Fruit fly (Drosophila melanogaster): ENCODE measurements around the gene mid.

mid gene

DNA sequence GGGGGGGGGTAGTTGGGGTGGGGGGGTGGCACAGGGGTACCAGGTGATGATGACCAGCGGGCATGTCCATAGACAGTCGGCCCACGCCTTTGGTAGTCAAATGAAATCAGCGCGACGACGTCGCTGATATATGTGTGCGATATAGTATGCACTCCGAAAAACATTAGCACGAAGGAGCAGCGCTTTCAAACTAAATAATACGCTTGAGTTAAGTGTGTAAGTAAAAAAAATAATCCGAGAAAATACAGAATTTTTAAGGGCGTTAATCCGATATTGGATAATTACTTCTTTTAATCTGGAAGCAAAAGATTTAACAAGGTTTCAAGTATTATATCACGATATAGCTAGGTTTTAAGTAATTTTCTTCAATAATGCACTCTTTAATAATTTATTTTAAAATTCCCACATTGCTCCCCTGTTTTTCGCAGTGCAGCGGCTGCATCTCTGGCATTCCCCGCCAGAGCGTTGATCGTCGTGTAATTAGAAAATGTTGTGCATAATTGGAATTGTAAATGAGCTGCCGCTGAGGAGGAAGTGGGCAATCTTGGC, 33.4 kb downstream of the mid start:
- TF ChIP-seq CG17806 (tag; optimal IDR thresholded peaks at IDR 0.05) (peak; percentile 32), CG13204 (GFP tag; optimal IDR thresholded peaks at IDR 0.05) (no peak), Ets98B (GFP tag; IDR thresholded peaks at IDR 0.05) (peak; percentile 23; the same call in 1 of the 2 replicates), CG14655 (GFP tag; optimal IDR thresholded peaks at IDR 0.05) (peak; percentile 73), Pif1B (GFP tag; optimal IDR thresholded peaks at IDR 0.05) (peak; percentile 9), CG9948 (tag; optimal IDR thresholded peaks at IDR 0.05) (peak; percentile 39), CG12605 (GFP tag; IDR thresholded peaks at IDR 0.05) (no peak), CG8301 (tag; optimal IDR thresholded peaks at IDR 0.05) (peak; percentile 60), CG8159 (tag; optimal IDR thresholded peaks at IDR 0.05) (peak; percentile 46)

DNA sequence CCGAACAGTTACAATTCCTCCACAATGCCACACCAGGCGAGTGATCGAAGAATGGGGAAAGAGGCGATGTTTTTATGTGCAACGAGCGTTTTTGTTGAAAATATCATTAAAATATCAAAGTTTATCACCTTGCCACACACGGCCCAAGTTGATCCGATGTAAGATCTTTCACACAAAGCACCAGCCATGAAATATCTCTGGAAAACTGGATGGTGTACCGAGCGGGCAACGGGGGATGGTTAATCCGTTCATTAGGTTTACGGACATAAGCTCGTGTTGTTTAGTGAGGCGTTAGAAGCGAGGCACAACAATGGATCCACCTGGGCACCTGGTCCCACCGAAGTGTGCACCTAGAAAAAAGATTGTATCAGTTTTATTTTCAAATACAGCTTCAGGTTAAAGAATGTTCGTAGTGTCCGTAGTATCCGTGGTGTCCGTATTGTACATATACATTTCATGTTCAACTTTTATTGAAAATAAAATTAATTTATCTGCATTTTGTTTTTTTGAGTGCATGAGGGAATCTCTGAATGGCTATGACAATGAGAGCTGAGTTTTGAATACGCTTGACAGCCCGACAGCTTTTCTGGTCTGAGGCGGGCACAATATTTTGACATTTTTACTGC, 35.1 kb downstream of the mid start:
- no peak for TF ChIP-seq CG32121 (GFP tag; IDR thresholded peaks at IDR 0.05)
- TF ChIP-seq Ets98B (GFP tag; IDR thresholded peaks at IDR 0.05): no peak
- TF ChIP-seq EcR (GFP tag; optimal IDR thresholded peaks at IDR 0.05): no peak
- no peak for TF ChIP-seq CG17806 (tag; optimal IDR thresholded peaks at IDR 0.05)
- TF ChIP-seq gl (tag; optimal IDR thresholded peaks at IDR 0.05): no peak
- no peak for TF ChIP-seq CG10348 (GFP tag; IDR thresholded peaks at IDR 0.05)
- peak; percentile 0 for TF ChIP-seq CG8301 (tag; optimal IDR thresholded peaks at IDR 0.05)
- TF ChIP-seq CG34367 (tag; optimal IDR thresholded peaks at IDR 0.05): no peak
- no peak for TF ChIP-seq CG4496 (GFP tag; IDR thresholded peaks at IDR 0.05)

DNA sequence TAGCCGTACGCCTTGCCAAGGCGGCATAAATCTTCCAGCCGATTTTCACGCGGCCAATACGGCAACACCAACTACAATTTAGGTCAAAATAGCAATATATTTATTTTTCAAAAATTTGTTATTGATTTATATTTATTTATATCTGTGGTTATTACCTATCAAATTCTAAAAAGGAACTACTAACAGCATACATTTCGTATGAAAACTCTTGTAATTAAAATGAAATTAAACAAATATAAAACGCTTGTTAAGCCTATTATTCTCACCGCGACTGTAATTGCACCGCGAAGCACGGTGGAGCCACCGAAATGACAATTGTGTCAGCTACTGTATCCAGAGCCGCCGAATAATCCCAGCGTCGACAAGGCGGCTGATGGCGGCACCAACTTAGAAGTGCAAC, 38.0 kb downstream of the mid start:
- TF ChIP-seq CG8301 (tag; optimal IDR thresholded peaks at IDR 0.05) (peak; percentile 7), CG8159 (tag; optimal IDR thresholded peaks at IDR 0.05) (peak; percentile 4), EcR (GFP tag; optimal IDR thresholded peaks at IDR 0.05) (no peak)

dm6 chr2L:5501335-5501734, 39.9 kb downstream of the mid start:
- TF ChIP-seq Pif1B (GFP tag; optimal IDR thresholded peaks at IDR 0.05) (peak; percentile 29), CG8159 (tag; optimal IDR thresholded peaks at IDR 0.05) (peak; percentile 76), CG8301 (tag; optimal IDR thresholded peaks at IDR 0.05) (peak; percentile 56), EcR (GFP tag; optimal IDR thresholded peaks at IDR 0.05) (no peak), CG32121 (GFP tag; IDR thresholded peaks at IDR 0.05) (no peak), CG14655 (GFP tag; optimal IDR thresholded peaks at IDR 0.05) (peak; percentile 60), CG4496 (GFP tag; IDR thresholded peaks at IDR 0.05) (peak; percentile 25; the same call in 1 of the 3 replicates), rn (GFP tag; IDR thresholded peaks at IDR 0.05) (no peak), Snoo (tag; optimal IDR thresholded peaks at IDR 0.05) (peak; percentile 71), gl (tag; optimal IDR thresholded peaks at IDR 0.05) (no peak), CG15710 (tag; optimal IDR thresholded peaks at IDR 0.05) (peak; percentile 68), CG34367 (tag; optimal IDR thresholded peaks at IDR 0.05) (peak; percentile 46), CG17806 (tag; optimal IDR thresholded peaks at IDR 0.05) (peak; percentile 69), CG13204 (GFP tag; optimal IDR thresholded peaks at IDR 0.05) (peak; percentile 44), CG9948 (tag; optimal IDR thresholded peaks at IDR 0.05) (peak; percentile 75), CG12605 (GFP tag; IDR thresholded peaks at IDR 0.05) (no peak), fd96Ca (GFP tag; IDR thresholded peaks at IDR 0.05) (no peak), CG10348 (GFP tag; IDR thresholded peaks at IDR 0.05) (no peak), D1 (tag; optimal IDR thresholded peaks at IDR 0.05) (no peak), Pif1A (GFP tag; optimal IDR thresholded peaks at IDR 0.05) (peak; percentile 57), Ets98B (GFP tag; IDR thresholded peaks at IDR 0.05) (no peak)

DNA sequence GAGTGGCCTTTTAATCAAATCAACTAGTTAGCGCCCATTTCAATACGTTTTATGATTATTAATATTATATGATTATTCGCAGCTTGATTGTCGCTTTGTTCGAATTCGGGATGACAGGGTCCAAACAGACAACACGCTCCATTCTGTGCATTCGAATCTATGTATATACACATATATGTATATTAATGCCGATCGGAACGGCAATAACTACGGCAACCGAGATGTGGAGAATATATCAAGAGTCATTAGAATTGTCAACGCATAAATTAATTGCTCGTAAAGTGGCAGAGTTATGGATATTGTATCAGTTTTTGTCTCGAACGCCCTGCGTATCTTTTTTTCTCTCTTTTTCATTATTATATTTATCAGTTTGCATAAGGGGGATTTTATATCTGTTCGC, 41.4 kb downstream of the mid start:
- TF ChIP-seq Ets98B (GFP tag; IDR thresholded peaks at IDR 0.05) (no peak), CG8159 (tag; optimal IDR thresholded peaks at IDR 0.05) (no peak), gl (tag; optimal IDR thresholded peaks at IDR 0.05) (no peak), CG4496 (GFP tag; IDR thresholded peaks at IDR 0.05) (no peak), CG10348 (GFP tag; IDR thresholded peaks at IDR 0.05) (no peak), CG14655 (GFP tag; optimal IDR thresholded peaks at IDR 0.05) (no peak), CG13204 (GFP tag; optimal IDR thresholded peaks at IDR 0.05) (no peak), CG34367 (tag; optimal IDR thresholded peaks at IDR 0.05) (no peak), Pif1B (GFP tag; optimal IDR thresholded peaks at IDR 0.05) (no peak), CG17806 (tag; optimal IDR thresholded peaks at IDR 0.05) (no peak), CG15710 (tag; optimal IDR thresholded peaks at IDR 0.05) (no peak), D1 (tag; optimal IDR thresholded peaks at IDR 0.05) (no peak), fd96Ca (GFP tag; IDR thresholded peaks at IDR 0.05) (no peak), CG12605 (GFP tag; IDR thresholded peaks at IDR 0.05) (no peak), CG8301 (tag; optimal IDR thresholded peaks at IDR 0.05) (no peak), rn (GFP tag; IDR thresholded peaks at IDR 0.05) (no peak), CG32121 (GFP tag; IDR thresholded peaks at IDR 0.05) (no peak), Snoo (tag; optimal IDR thresholded peaks at IDR 0.05) (no peak), CG9948 (tag; optimal IDR thresholded peaks at IDR 0.05) (no peak)

DNA sequence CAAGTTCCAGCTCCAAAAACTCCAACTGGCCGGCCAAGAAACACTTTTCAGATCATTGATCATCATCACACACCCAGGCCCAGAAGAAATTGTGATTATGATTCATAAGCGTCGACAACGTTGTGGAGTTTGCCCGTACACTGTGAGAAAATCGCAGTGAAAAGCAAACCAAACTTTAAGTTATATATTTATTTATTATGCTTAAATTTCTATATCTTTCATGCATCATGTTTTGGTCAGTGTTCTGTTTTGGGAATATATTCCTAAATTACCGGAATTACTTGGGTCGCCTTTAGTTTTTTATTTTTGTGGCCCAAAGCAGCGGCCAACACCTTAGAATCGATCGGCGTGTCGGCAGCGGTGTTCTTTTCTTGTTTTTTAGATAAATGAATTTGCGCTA, 43.7 kb downstream of the mid start:
- peak; percentile 36 for TF ChIP-seq CG15710 (tag; optimal IDR thresholded peaks at IDR 0.05)
- no peak for TF ChIP-seq CG4496 (GFP tag; IDR thresholded peaks at IDR 0.05)
- TF ChIP-seq Pif1A (GFP tag; optimal IDR thresholded peaks at IDR 0.05): peak; percentile 12
- no peak for TF ChIP-seq gl (tag; optimal IDR thresholded peaks at IDR 0.05)
- TF ChIP-seq CG13204 (GFP tag; optimal IDR thresholded peaks at IDR 0.05): no peak
- no peak for TF ChIP-seq CG12605 (GFP tag; IDR thresholded peaks at IDR 0.05)

All from whole organism, pupa.